Fruit fly (Drosophila melanogaster): ENCODE data around the gene CG14506.

CG14506 gene

dm6 chr3R:29256811-29257439 is 40.1 kb downstream of the CG14506 start (continued):
- no peak for TF ChIP-seq sim (GFP tag; IDR thresholded peaks at IDR 0.05)
- TF ChIP-seq pros (GFP tag; optimal IDR thresholded peaks at IDR 0.05): no peak
- no peak for TF ChIP-seq Trl (optimal IDR thresholded peaks at IDR 0.05)
- TF ChIP-seq Trl (GFP tag; optimal IDR thresholded peaks at IDR 0.05): no peak
- 0 out of 3 replicates have a peak, but pooled peaks have one; percentile 15 for TF ChIP-seq so (GFP tag; IDR thresholded peaks at IDR 0.05)
- TF ChIP-seq bsh (GFP tag; optimal IDR thresholded peaks at IDR 0.05): peak in 1 of 2 experiments; percentile 61
- TF ChIP-seq Antp (GFP tag; optimal IDR thresholded peaks at IDR 0.05): no peak

dm6 chr3R:29255963-29256527 is 40.9 kb downstream of the CG14506 start, which contains the start of gene CG45544:
CG45544 (plus strand) TSS chr3R:29256485.
- TF ChIP-seq CG14965 (GFP tag; optimal IDR thresholded peaks at IDR 0.05; ENCODE audit: borderline replicate concordance) (no peak), Camta (GFP tag; optimal IDR thresholded peaks at IDR 0.05) (no peak), CG1603 (tag; optimal IDR thresholded peaks at IDR 0.05) (peak; percentile 16), bsh (GFP tag; optimal IDR thresholded peaks at IDR 0.05) (peak in 1 of 2 experiments; percentile 83), CTCF (GFP tag; optimal IDR thresholded peaks at IDR 0.05) (no peak), CG8290 (GFP tag; optimal IDR thresholded peaks at IDR 0.05) (no peak), CG8290 (tag; optimal IDR thresholded peaks at IDR 0.05) (peak in 1 of 2 experiments; percentile 6), CG2875 (GFP tag; optimal IDR thresholded peaks at IDR 0.05) (no peak), Tbp (GFP tag; optimal IDR thresholded peaks at IDR 0.05) (no peak), Fer2 (tag; optimal IDR thresholded peaks at IDR 0.05) (no peak), CG4707 (GFP tag; optimal IDR thresholded peaks at IDR 0.05) (no peak), Ssrp (tag; optimal IDR thresholded peaks at IDR 0.05) (no peak), CG5953 (GFP tag; IDR thresholded peaks at IDR 0.05) (no peak), wek (GFP tag; optimal IDR thresholded peaks at IDR 0.05) (no peak), PHDP (tag; optimal IDR thresholded peaks at IDR 0.05) (no peak), lmd (GFP tag; IDR thresholded peaks at IDR 0.05) (no peak), HLHmδ (GFP tag; optimal IDR thresholded peaks at IDR 0.05) (no peak), Six4 (GFP tag; optimal IDR thresholded peaks at IDR 0.05) (no peak), fd3F (GFP tag; optimal IDR thresholded peaks at IDR 0.05) (no peak), CG6791 (GFP tag; IDR thresholded peaks at IDR 0.05; ENCODE audit: partially characterized antibody) (no peak), ind (GFP tag; optimal IDR thresholded peaks at IDR 0.05) (peak; percentile 20), esg (GFP tag; conservative IDR thresholded peaks at IDR 0.05) (no peak), CG18599 (GFP tag; optimal IDR thresholded peaks at IDR 0.05) (no peak), Mad (GFP tag; optimal IDR thresholded peaks at IDR 0.05) (no peak), H15 (GFP tag; IDR thresholded peaks at IDR 0.05) (no peak), Sry-δ (GFP tag; optimal IDR thresholded peaks at IDR 0.05) (no peak), CG16815 (GFP tag; optimal IDR thresholded peaks at IDR 0.05) (no peak), Rfx (GFP tag; IDR thresholded peaks at IDR 0.05) (peak; percentile 45), shn (GFP tag; optimal IDR thresholded peaks at IDR 0.05) (no peak), E2f2 (GFP tag; IDR thresholded peaks at IDR 0.05) (no peak), CG18619 (GFP tag; optimal IDR thresholded peaks at IDR 0.05) (no peak), lbe (GFP tag; optimal IDR thresholded peaks at IDR 0.05) (peak; percentile 88), CG6272 (GFP tag; IDR thresholded peaks at IDR 0.05) (no peak), mirr (GFP tag; optimal IDR thresholded peaks at IDR 0.05) (no peak), cas (GFP tag; IDR thresholded peaks at IDR 0.05) (no peak), CG15601 (tag; optimal IDR thresholded peaks at IDR 0.05) (no peak), dan (GFP tag; IDR thresholded peaks at IDR 0.05) (no peak), knrl (GFP tag; IDR thresholded peaks at IDR 0.05; ENCODE audit: partially characterized antibody) (no peak), amos (GFP tag; IDR thresholded peaks at IDR 0.05; ENCODE audit: partially characterized antibody) (no peak), CG31441 (GFP tag; IDR thresholded peaks at IDR 0.05) (no peak), CG13624 (GFP tag; optimal IDR thresholded peaks at IDR 0.05) (no peak), CG13775 (GFP tag; optimal IDR thresholded peaks at IDR 0.05) (no peak), stc (GFP tag; IDR thresholded peaks at IDR 0.05) (no peak), CG17186 (GFP tag; optimal IDR thresholded peaks at IDR 0.05) (no peak)

Data from whole organism, embryonic.